Fruit fly (Drosophila melanogaster): Measurements from ENCODE around the gene CG45076.

Gene CG45076

dm6 chr3R:10726714-10727113 is 50.5 kb downstream of the CG45076 start:
- TF ChIP-seq gl (tag; optimal IDR thresholded peaks at IDR 0.05) (no peak), Ets98B (GFP tag; IDR thresholded peaks at IDR 0.05) (no peak), CG8159 (tag; optimal IDR thresholded peaks at IDR 0.05) (no peak), CG34367 (tag; optimal IDR thresholded peaks at IDR 0.05) (no peak), Pif1B (GFP tag; optimal IDR thresholded peaks at IDR 0.05) (no peak), CG10348 (GFP tag; IDR thresholded peaks at IDR 0.05) (no peak), D1 (tag; optimal IDR thresholded peaks at IDR 0.05) (no peak), EcR (GFP tag; optimal IDR thresholded peaks at IDR 0.05) (no peak), CG8301 (tag; optimal IDR thresholded peaks at IDR 0.05) (no peak), CG14655 (GFP tag; optimal IDR thresholded peaks at IDR 0.05) (no peak), CG15710 (tag; optimal IDR thresholded peaks at IDR 0.05) (no peak)

Data from whole organism, pupa.